Worm (Caenorhabditis elegans) whole organism, early embryonic: ENCODE measurements around the gene srx-110.

Experiments
- B0310.2 ChIP-seq: sonication (generic microtip); optimal IDR thresholded peaks from 2 replicates; lab custom pipeline; 2016; ENCODE audit warnings: mild to moderate bottlenecking, missing genetic modification characterization, missing compliant biosample characterization
- F13C5.2 ChIP-seq: sonication (generic microtip); optimal IDR thresholded peaks from 2 replicates; lab custom pipeline; 2017; ENCODE audit warnings: mild to moderate bottlenecking, missing genetic modification characterization, inconsistent platforms, missing compliant biosample characterization
- aly-1 ChIP-seq: sonication (generic microtip); optimal IDR thresholded peaks from 2 replicates; lab custom pipeline; 2016; ENCODE audit warnings: missing genetic modification characterization, missing compliant biosample characterization
- ama-1 ChIP-seq: fragments of 150-350 bp; optimal IDR thresholded peaks from 2 replicates; lab custom pipeline; 2014
- ceh-13 ChIP-seq: fragments of 200-800 bp; sonication (Bioruptor generic); optimal IDR thresholded peaks from 2 replicates; lab custom pipeline; 2018; ENCODE audit warnings: mild to moderate bottlenecking, missing genetic modification characterization, missing compliant biosample characterization
- ceh-36 ChIP-seq: sonication (generic microtip); optimal IDR thresholded peaks from 2 replicates; lab custom pipeline; 2016; ENCODE audit warnings: missing genetic modification characterization, inconsistent platforms, missing compliant biosample characterization
- ets-7 ChIP-seq: sonication (generic microtip); optimal IDR thresholded peaks from 2 replicates; lab custom pipeline; 2016; ENCODE audit warnings: missing genotype, missing genetic modification characterization, missing compliant biosample characterization
- flt-1 ChIP-seq: fragments of 200-800 bp; sonication (Bioruptor generic); IDR thresholded peaks from 2 replicates; pipeline ENCODE4 v1.3.6; 2022; ENCODE audit warnings: missing genetic modification characterization, missing compliant biosample characterization
- hmbx-1 ChIP-seq: sonication (generic microtip); optimal IDR thresholded peaks from 2 replicates; lab custom pipeline; 2016; ENCODE audit warnings: mild to moderate bottlenecking, missing genetic modification characterization, missing compliant biosample characterization
- hmg-4 ChIP-seq: fragments of 200-800 bp; sonication (Bioruptor generic); optimal IDR thresholded peaks from 2 replicates; lab custom pipeline; 2018; ENCODE audit warnings: mild to moderate bottlenecking, missing genetic modification characterization, missing compliant biosample characterization
- hnd-1 ChIP-seq: sonication (generic microtip); optimal IDR thresholded peaks from 2 replicates; lab custom pipeline; 2016; ENCODE audit warnings: missing genetic modification characterization, missing compliant biosample characterization
- pes-1 ChIP-seq: fragments of 200-800 bp; sonication (Bioruptor generic); IDR thresholded peaks from 2 replicates; pipeline ENCODE4 v1.3.6; 2022; ENCODE audit warnings: missing genetic modification reagents, missing genetic modification characterization, missing compliant biosample characterization
- scrt-1 ChIP-seq: fragments of 200-800 bp; sonication (Bioruptor generic); IDR thresholded peaks from 2 replicates; pipeline ENCODE4 v1.3.6; 2022; ENCODE audit warnings: missing genetic modification characterization, missing compliant biosample characterization
- sea-1 ChIP-seq: fragments of 200-800 bp; sonication (Bioruptor generic); conservative IDR thresholded peaks from 2 replicates; pipeline ENCODE4 v1.3.6; 2022; ENCODE audit warnings: missing genetic modification characterization, missing compliant biosample characterization
- tbx-11 ChIP-seq: fragments of 200-800 bp; sonication (Bioruptor generic); IDR thresholded peaks from 2 replicates; pipeline ENCODE4 v1.3.6; 2022; ENCODE audit warnings: missing genetic modification characterization, missing compliant biosample characterization
- tbx-37 ChIP-seq: fragments of 200-800 bp; sonication (Bioruptor generic); conservative IDR thresholded peaks from 2 replicates; pipeline ENCODE4 v1.3.6; 2022; ENCODE audit warnings: missing genetic modification reagents, missing genetic modification characterization, missing compliant biosample characterization
- tra-4 ChIP-seq: sonication (generic microtip); optimal IDR thresholded peaks from 2 replicates; lab custom pipeline; 2017; ENCODE audit warnings: missing genetic modification characterization, missing compliant biosample characterization

srx-110 gene

ce11 chrII:3670956-3671355 is 38.4 kb upstream of the srx-110 start, which contains the start of gene srx-98:
Gene srx-98 (minus strand): TSS chrII:3671056.
- TF ChIP-seq scrt-1 (GFP tag; lab: Robert Waterston, UW) = no peak

ce11 chrII:3673493-3673892 is 35.9 kb upstream of the srx-110 start, which contains the start of gene sea-1:
Gene sea-1 (minus strand): TSS chrII:3673593.
- TF ChIP-seq pes-1 (no peak), hnd-1 (tag; lab: Kevin White, UChicago) (no peak), tbx-37 (no peak), sea-1 (GFP tag; lab: Robert Waterston, UW) (no peak)

DNA sequence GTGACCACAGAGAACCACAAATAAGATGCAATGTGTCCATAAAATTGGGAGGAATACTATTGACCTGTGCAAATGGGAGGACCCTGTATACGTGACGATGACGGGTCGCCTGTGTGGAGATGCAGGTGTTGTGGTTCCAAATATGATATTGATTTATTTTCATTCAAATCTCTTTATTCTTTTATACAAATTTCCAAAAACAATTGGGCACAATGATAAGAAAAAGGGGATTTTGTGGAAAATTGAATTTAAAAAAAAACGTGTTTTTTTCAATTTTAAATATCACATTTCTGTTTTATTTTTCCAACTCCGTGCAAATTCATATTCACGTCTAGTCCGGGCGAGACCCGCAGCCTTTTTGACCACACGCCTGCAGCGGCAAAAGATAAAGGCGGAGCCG is 34.2 kb upstream of the srx-110 start, which contains the start of gene F19B10.2:
Gene F19B10.2 (plus strand): TSS at position 301 of the 400 bp plus-strand sequence.
- TF ChIP-seq sea-1 (GFP tag; lab: Robert Waterston, UW) (no peak), tra-4 (tag; lab: Kevin White, UChicago) (no peak), hnd-1 (tag; lab: Kevin White, UChicago) (no peak), flt-1 (GFP tag; lab: Robert Waterston, UW) (no peak), B0310.2 (tag; lab: Kevin White, UChicago) (no peak), hmg-4 (GFP tag; lab: Kevin White, UChicago) (no peak), ets-7 (no peak), pes-1 (no peak), aly-1 (no peak), scrt-1 (GFP tag; lab: Robert Waterston, UW) (no peak), tbx-11 (GFP tag; lab: Robert Waterston, UW) (no peak), ama-1 (no peak), ceh-36 (tag; lab: Kevin White, UChicago) (no peak), hmbx-1 (tag; lab: Kevin White, UChicago) (no peak), tbx-37 (no peak), ceh-13 (GFP tag; lab: Kevin White, UChicago) (no peak), F13C5.2 (tag; lab: Kevin White, UChicago) (no peak)

ce11 chrII:3678978-3679377 is 30.4 kb upstream of the srx-110 start:
- TF ChIP-seq hnd-1 (tag; lab: Kevin White, UChicago) (no peak), flt-1 (GFP tag; lab: Robert Waterston, UW) (no peak), pes-1 (no peak), ets-7 (no peak), B0310.2 (tag; lab: Kevin White, UChicago) (no peak)

- TF ChIP-seq ets-7 (no peak), pes-1 (no peak), B0310.2 (tag; lab: Kevin White, UChicago) (no peak), F13C5.2 (tag; lab: Kevin White, UChicago) (no peak), ama-1 (no peak), hmbx-1 (tag; lab: Kevin White, UChicago) (no peak), ceh-13 (GFP tag; lab: Kevin White, UChicago) (no peak), tbx-37 (no peak), scrt-1 (GFP tag; lab: Robert Waterston, UW) (no peak), tra-4 (tag; lab: Kevin White, UChicago) (no peak), hmg-4 (GFP tag; lab: Kevin White, UChicago) (no peak), flt-1 (GFP tag; lab: Robert Waterston, UW) (no peak), sea-1 (GFP tag; lab: Robert Waterston, UW) (no peak)
Observed at ce11 chrII:3680366-3680765, 29.0 kb upstream of the srx-110 start.

- TF ChIP-seq B0310.2 (tag; lab: Kevin White, UChicago) (no peak), hnd-1 (tag; lab: Kevin White, UChicago) (no peak), tbx-11 (GFP tag; lab: Robert Waterston, UW) (no peak), scrt-1 (GFP tag; lab: Robert Waterston, UW) (no peak), sea-1 (GFP tag; lab: Robert Waterston, UW) (no peak), hmbx-1 (tag; lab: Kevin White, UChicago) (no peak), tbx-37 (no peak), pes-1 (no peak), ama-1 (no peak), ets-7 (no peak), tra-4 (tag; lab: Kevin White, UChicago) (no peak), flt-1 (GFP tag; lab: Robert Waterston, UW) (no peak), ceh-36 (tag; lab: Kevin White, UChicago) (no peak), hmg-4 (GFP tag; lab: Kevin White, UChicago) (no peak), ceh-13 (GFP tag; lab: Kevin White, UChicago) (no peak), aly-1 (no peak), F13C5.2 (tag; lab: Kevin White, UChicago) (no peak)
Observed at ce11 chrII:3681365-3682083, 27.8 kb upstream of the srx-110 start, which contains the start of gene F19B10.10. Gene F19B10.10 (minus strand): TSS chrII:3681415.

DNA sequence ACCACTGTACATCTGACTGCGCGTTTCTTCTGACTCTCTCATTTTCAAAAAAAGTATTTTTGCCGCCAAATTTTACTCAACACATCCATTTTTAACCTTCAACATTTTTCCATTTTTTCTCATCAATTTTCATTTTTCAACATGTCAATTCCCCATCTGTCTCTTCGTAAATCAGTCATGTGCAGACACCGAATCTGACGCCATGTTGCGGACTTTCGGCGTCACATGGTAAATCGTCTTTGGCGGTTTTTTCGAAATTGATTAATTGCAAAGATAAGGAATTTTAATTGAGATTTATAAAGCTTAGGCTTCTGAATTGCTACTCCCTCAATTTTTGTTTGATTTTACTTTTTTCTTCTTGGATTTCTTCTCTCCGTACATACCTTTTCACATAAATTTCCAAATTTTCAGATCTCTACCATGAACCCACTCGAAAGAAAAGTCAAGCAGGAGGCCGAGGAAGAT is 26.6 kb upstream of the srx-110 start, which contains the start of gene F19B10.1:
Gene F19B10.1 (plus strand): TSS at position 415 of the 465 bp plus-strand sequence.
- TF ChIP-seq ama-1 = no peak
- no peak for TF ChIP-seq hmbx-1 (tag; lab: Kevin White, UChicago)
- TF ChIP-seq hmg-4 (GFP tag; lab: Kevin White, UChicago) = no peak
- no peak for TF ChIP-seq hnd-1 (tag; lab: Kevin White, UChicago)

- TF ChIP-seq flt-1 (GFP tag; lab: Robert Waterston, UW) = no peak
- TF ChIP-seq tbx-11 (GFP tag; lab: Robert Waterston, UW) = no peak
- no peak for TF ChIP-seq pes-1
- TF ChIP-seq ama-1 = no peak
- TF ChIP-seq B0310.2 (tag; lab: Kevin White, UChicago) = no peak
- TF ChIP-seq ceh-13 (GFP tag; lab: Kevin White, UChicago) = no peak
Observed at ce11 chrII:3684487-3685067, 24.8 kb upstream of the srx-110 start.
